Worm (Caenorhabditis elegans): Measurements from ENCODE around the gene C10A4.4.

DNA sequence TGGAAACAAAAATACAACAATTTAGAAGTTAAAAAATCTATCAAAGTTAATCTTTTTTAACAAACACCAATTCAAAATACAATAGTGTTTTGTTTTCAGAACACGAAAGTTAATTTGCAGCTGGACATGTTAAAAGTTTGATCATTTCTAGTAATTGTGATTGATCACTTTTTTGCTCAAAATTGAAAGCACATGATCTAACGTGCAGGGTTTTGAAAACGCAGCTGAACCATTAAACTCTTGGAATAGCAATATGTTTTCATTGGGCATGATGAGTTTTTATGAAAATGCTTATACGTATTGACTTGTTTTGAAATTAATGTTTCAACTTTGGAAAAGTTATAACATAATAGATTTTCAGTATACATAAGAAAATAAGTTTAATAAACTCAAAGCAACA lies 46.5 kb downstream of the C10A4.4 start:
- no peak for TF ChIP-seq lin-39 (tag; optimal IDR thresholded peaks at IDR 0.05)
- no peak for TF ChIP-seq Y105C5A.15 (GFP tag; IDR thresholded peaks at IDR 0.05)
- TF ChIP-seq dpl-1 (GFP tag; optimal IDR thresholded peaks at IDR 0.05), result no peak

Measured in whole organism, L4 larva.